Fruit fly (Drosophila melanogaster) whole organism, pupa: ENCODE data around the gene trbd.

Experiments
- CG10348 ChIP-seq: fragments of 200-800 bp; sonication (Bioruptor generic); IDR thresholded peaks from 2 replicates; pipeline ENCODE4 v1.3.6; 2022; ENCODE audit warnings: missing biosample characterization, missing genetic modification characterization
- CG12605 ChIP-seq: fragments of 200-800 bp; sonication (Bioruptor generic); IDR thresholded peaks from 2 replicates; pipeline ENCODE4 v1.3.6; 2022; ENCODE audit warnings: missing biosample characterization, missing genetic modification characterization
- CG13204 ChIP-seq: fragments of 200-800 bp; sonication (Bioruptor generic); optimal IDR thresholded peaks from 2 replicates; lab custom pipeline; 2018; ENCODE audit warnings: missing biosample characterization, mild to moderate bottlenecking, missing genetic modification characterization, moderate library complexity
- CG14655 ChIP-seq: fragments of 200-800 bp; sonication (Bioruptor generic); optimal IDR thresholded peaks from 3 replicates; lab custom pipeline; 2017; ENCODE audit warnings: mild to moderate bottlenecking, missing biosample characterization, missing genetic modification reagents, missing genetic modification characterization
- CG15710 ChIP-seq: fragments of 200-800 bp; sonication (Bioruptor generic); optimal IDR thresholded peaks from 2 replicates; lab custom pipeline; 2018; ENCODE audit warnings: missing biosample characterization, mild to moderate bottlenecking, missing genetic modification characterization, moderate library complexity
- CG17806 ChIP-seq: fragments of 200-800 bp; sonication (Bioruptor generic); optimal IDR thresholded peaks from 2 replicates; lab custom pipeline; 2018; ENCODE audit warnings: missing biosample characterization, mild to moderate bottlenecking, missing genetic modification characterization, moderate library complexity
- CG32121 ChIP-seq: fragments of 200-800 bp; sonication (Bioruptor generic); IDR thresholded peaks from 2 replicates; pipeline ENCODE4 v1.3.6; 2022; ENCODE audit warnings: missing biosample characterization, missing genetic modification characterization
- CG34367 ChIP-seq: fragments of 200-800 bp; sonication (Bioruptor generic); optimal IDR thresholded peaks from 2 replicates; lab custom pipeline; 2018; ENCODE audit warnings: missing biosample characterization, mild to moderate bottlenecking, missing genetic modification characterization
- CG4496 ChIP-seq: fragments of 200-800 bp; sonication (Bioruptor generic); IDR thresholded peaks from 3 replicates; pipeline ENCODE4 v1.3.6; 2022; ENCODE audit warnings: missing biosample characterization, missing genetic modification characterization
- CG8159 ChIP-seq: fragments of 200-800 bp; sonication (Bioruptor generic); optimal IDR thresholded peaks from 3 replicates; lab custom pipeline; 2018; ENCODE audit warnings: missing biosample characterization, mild to moderate bottlenecking, missing genetic modification characterization, moderate library complexity
- CG8301 ChIP-seq: fragments of 200-800 bp; sonication (Bioruptor generic); optimal IDR thresholded peaks from 2 replicates; lab custom pipeline; 2018; ENCODE audit warnings: missing biosample characterization, mild to moderate bottlenecking, missing genetic modification characterization
- CG9948 ChIP-seq: fragments of 200-800 bp; sonication (Bioruptor generic); optimal IDR thresholded peaks from 2 replicates; lab custom pipeline; 2018; ENCODE audit warnings: missing biosample characterization, mild to moderate bottlenecking, missing genetic modification characterization, moderate library complexity
- D1 ChIP-seq: fragments of 200-800 bp; sonication (Bioruptor generic); optimal IDR thresholded peaks from 2 replicates; lab custom pipeline; 2018; ENCODE audit warnings: missing biosample characterization, mild to moderate bottlenecking, missing genetic modification characterization, moderate library complexity
- EcR ChIP-seq: fragments of 200-800 bp; sonication (Bioruptor generic); optimal IDR thresholded peaks from 3 replicates; lab custom pipeline; 2019; ENCODE audit warnings: missing biosample characterization, missing genetic modification characterization, mild to moderate bottlenecking, moderate library complexity, missing genetic modification reagents
- Ets98B ChIP-seq: fragments of 200-800 bp; sonication (Bioruptor generic); IDR thresholded peaks from 2 replicates; pipeline ENCODE4 v1.3.6; 2022; ENCODE audit warnings: missing biosample characterization, missing genetic modification characterization
- Pif1A ChIP-seq: fragments of 200-800 bp; sonication (Bioruptor generic); optimal IDR thresholded peaks from 3 replicates; lab custom pipeline; 2016; ENCODE audit warnings: missing biosample characterization, missing genetic modification characterization
- Pif1B ChIP-seq: fragments of 200-800 bp; sonication (Bioruptor generic); optimal IDR thresholded peaks from 3 replicates; lab custom pipeline; 2016; ENCODE audit warnings: missing biosample characterization, missing genetic modification characterization
- fd96Ca ChIP-seq: fragments of 200-800 bp; sonication (Bioruptor generic); IDR thresholded peaks from 3 replicates; pipeline ENCODE4 v1.3.6; 2022; ENCODE audit warnings: missing biosample characterization, missing genetic modification characterization
- gl ChIP-seq: fragments of 200-800 bp; sonication (Bioruptor generic); optimal IDR thresholded peaks from 2 replicates; lab custom pipeline; 2018; ENCODE audit warnings: missing biosample characterization, mild to moderate bottlenecking, missing genetic modification characterization
- rn ChIP-seq: fragments of 200-800 bp; sonication (Bioruptor generic); IDR thresholded peaks from 2 replicates; pipeline ENCODE4 v1.3.6; 2022; ENCODE audit warnings: missing biosample characterization, missing genetic modification characterization

trbd gene

DNA sequence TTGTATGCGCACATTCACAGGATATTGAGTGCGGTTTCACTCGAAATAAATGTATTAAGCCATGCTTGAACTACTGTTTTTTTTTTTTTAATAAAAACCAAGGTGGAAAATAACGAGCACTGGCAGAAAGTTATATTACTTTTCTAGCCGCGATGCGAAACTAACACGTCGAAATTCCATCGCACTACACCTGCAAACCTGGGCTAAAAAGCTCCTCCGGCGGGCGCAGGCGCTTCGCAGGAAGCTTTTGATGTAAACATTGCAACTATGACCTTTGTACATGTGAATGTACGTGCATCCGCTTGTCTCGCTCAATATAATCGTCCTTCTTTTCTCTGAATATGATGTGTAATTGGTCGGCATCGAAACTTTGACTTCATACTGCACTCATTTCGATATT, 29.0 kb upstream of the trbd start, which contains the start of gene side-VII:
TSS of gene side-VII (minus strand) at position 187 of the 400 bp plus-strand sequence.
- TF ChIP-seq CG34367 (tag; lab: Kevin White, UChicago) = no peak
- TF ChIP-seq gl (tag; lab: Kevin White, UChicago) = no peak
- no peak for TF ChIP-seq CG15710
- TF ChIP-seq Pif1A (GFP tag; lab: Kevin White, UChicago) = no peak
- no peak for TF ChIP-seq CG13204 (GFP tag; lab: Kevin White, UChicago)
- TF ChIP-seq CG8159 = no peak
- no peak for TF ChIP-seq Pif1B (GFP tag; lab: Kevin White, UChicago)
- no peak for TF ChIP-seq CG12605 (GFP tag; lab: Robert Waterston, UW)

- no peak for TF ChIP-seq CG12605 (GFP tag; lab: Robert Waterston, UW)
- no peak for TF ChIP-seq CG14655 (GFP tag; lab: Kevin White, UChicago)
- no peak for TF ChIP-seq Ets98B
- no peak for TF ChIP-seq CG9948
Observed at dm6 chr3R:9735151-9735550, 24.3 kb upstream of the trbd start.

- TF ChIP-seq Pif1B (GFP tag; lab: Kevin White, UChicago) (no peak), CG12605 (GFP tag; lab: Robert Waterston, UW) (no peak), CG13204 (GFP tag; lab: Kevin White, UChicago) (no peak), CG10348 (no peak), CG4496 (GFP tag; lab: Robert Waterston, UW) (no peak), CG8159 (no peak), Pif1A (GFP tag; lab: Kevin White, UChicago) (no peak), CG14655 (GFP tag; lab: Kevin White, UChicago) (no peak), D1 (tag; lab: Kevin White, UChicago) (no peak), EcR (GFP tag; lab: Kevin White, UChicago) (no peak), fd96Ca (GFP tag; lab: Robert Waterston, UW) (no peak), CG32121 (GFP tag; lab: Robert Waterston, UW) (no peak)
Observed at dm6 chr3R:9733150-9733549, 22.3 kb upstream of the trbd start, which contains the start of gene alphaTub85E. TSS of gene alphaTub85E (minus strand) at chr3R:9733250.

- TF ChIP-seq Ets98B (no peak), CG12605 (GFP tag; lab: Robert Waterston, UW) (no peak), CG13204 (GFP tag; lab: Kevin White, UChicago) (no peak), rn (GFP tag; lab: Robert Waterston, UW) (no peak), CG8301 (tag; lab: Kevin White, UChicago) (no peak), CG17806 (tag; lab: Kevin White, UChicago) (no peak), CG32121 (GFP tag; lab: Robert Waterston, UW) (no peak), CG14655 (GFP tag; lab: Kevin White, UChicago) (no peak)
Observed at dm6 chr3R:9730784-9731183, 19.9 kb upstream of the trbd start, which contains the start of gene FoxP. TSS of gene FoxP (minus strand) at chr3R:9730872.

dm6 chr3R:9725121-9725956, 14.5 kb upstream of the trbd start, which contains the start of gene hyd:
TSS of gene hyd (minus strand) at chr3R:9725615.
- TF ChIP-seq Pif1A (GFP tag; lab: Kevin White, UChicago) (no peak), CG10348 (no peak), Pif1B (GFP tag; lab: Kevin White, UChicago) (no peak)

dm6 chr3R:9710228-9710627, 609 bp downstream of the trbd start:
- TF ChIP-seq gl (tag; lab: Kevin White, UChicago) (no peak), EcR (GFP tag; lab: Kevin White, UChicago) (no peak), rn (GFP tag; lab: Robert Waterston, UW) (no peak), CG14655 (GFP tag; lab: Kevin White, UChicago) (no peak), CG4496 (GFP tag; lab: Robert Waterston, UW) (no peak), CG8159 (no peak), Pif1A (GFP tag; lab: Kevin White, UChicago) (no peak), CG9948 (no peak), CG8301 (tag; lab: Kevin White, UChicago) (no peak), Ets98B (no peak), CG15710 (no peak), fd96Ca (GFP tag; lab: Robert Waterston, UW) (no peak), CG12605 (GFP tag; lab: Robert Waterston, UW) (no peak), Pif1B (GFP tag; lab: Kevin White, UChicago) (no peak), CG34367 (tag; lab: Kevin White, UChicago) (no peak), CG10348 (no peak), CG17806 (tag; lab: Kevin White, UChicago) (no peak)
- TF ChIP-seq, all 21 proteins: peak for 0
